Fruit fly (Drosophila melanogaster) whole organism, prepupa: ENCODE data around the gene Mgat4a.

Experiments
- Blimp-1 ChIP-seq: fragments of 200-800 bp; sonication (Bioruptor generic); optimal IDR thresholded peaks from 3 replicates; lab custom pipeline; 2017; ENCODE audit warnings: missing biosample characterization, missing genetic modification characterization, mild to moderate bottlenecking, moderate library complexity, missing genetic modification reagents
- CG10631 ChIP-seq: fragments of 200-800 bp; sonication (Bioruptor generic); optimal IDR thresholded peaks from 2 replicates; lab custom pipeline; 2016; ENCODE audit warnings: missing biosample characterization, missing genetic modification characterization
- CG10669 ChIP-seq: fragments of 200-800 bp; sonication (Bioruptor generic); optimal IDR thresholded peaks from 3 replicates; lab custom pipeline; 2018; ENCODE audit warnings: missing biosample characterization, mild to moderate bottlenecking, missing genetic modification characterization, moderate library complexity
- CG11294 ChIP-seq: fragments of 200-800 bp; sonication (Bioruptor generic); IDR thresholded peaks from 2 replicates; pipeline ENCODE4 v1.3.6; 2022; ENCODE audit warnings: missing biosample characterization, missing genetic modification characterization
- CG1621 ChIP-seq: fragments of 200-800 bp; sonication (Bioruptor generic); optimal IDR thresholded peaks from 3 replicates; lab custom pipeline; 2018; ENCODE audit warnings: missing biosample characterization, mild to moderate bottlenecking, missing genetic modification characterization
- CG16779 ChIP-seq: fragments of 200-800 bp; sonication (Bioruptor generic); optimal IDR thresholded peaks from 3 replicates; lab custom pipeline; 2017; ENCODE audit warnings: missing biosample characterization, mild to moderate bottlenecking, missing genetic modification characterization
- CG3032 ChIP-seq: fragments of 200-800 bp; optimal IDR thresholded peaks from 2 replicates; lab custom pipeline; 2019; ENCODE audit warnings: missing biosample characterization, mild to moderate bottlenecking, missing genetic modification characterization, moderate library complexity
- CG32006 ChIP-seq: fragments of 200-800 bp; sonication (Bioruptor generic); optimal IDR thresholded peaks from 3 replicates; lab custom pipeline; 2017; ENCODE audit warnings: missing biosample characterization, mild to moderate bottlenecking, missing genetic modification characterization
- CG34406 ChIP-seq: fragments of 200-800 bp; sonication (Bioruptor generic); optimal IDR thresholded peaks from 3 replicates; lab custom pipeline; 2016; ENCODE audit warnings: missing biosample characterization, missing genetic modification characterization
- CG3919 ChIP-seq: fragments of 200-800 bp; sonication (Bioruptor generic); optimal IDR thresholded peaks from 3 replicates; lab custom pipeline; 2016; ENCODE audit warnings: missing biosample characterization, missing genetic modification characterization
- CG4318 ChIP-seq: fragments of 200-800 bp; sonication (Bioruptor generic); optimal IDR thresholded peaks from 3 replicates; lab custom pipeline; 2017; ENCODE audit warnings: missing biosample characterization, mild to moderate bottlenecking, missing genetic modification characterization
- CG6163 ChIP-seq: fragments of 200-800 bp; sonication (Bioruptor generic); IDR thresholded peaks from 3 replicates; pipeline ENCODE4 v1.3.6; 2022; ENCODE audit warnings: missing biosample characterization, missing genetic modification characterization
- CG6276 ChIP-seq: fragments of 200-800 bp; sonication (Bioruptor generic); optimal IDR thresholded peaks from 2 replicates; lab custom pipeline; 2017; ENCODE audit warnings: missing biosample characterization, mild to moderate bottlenecking, missing genetic modification characterization
- CG6792 ChIP-seq: fragments of 200-800 bp; sonication (Bioruptor generic); optimal IDR thresholded peaks from 3 replicates; lab custom pipeline; 2016; ENCODE audit warnings: missing biosample characterization, missing genetic modification characterization
- CG6854 ChIP-seq: fragments of 200-800 bp; sonication (Bioruptor generic); optimal IDR thresholded peaks from 2 replicates; lab custom pipeline; 2017; ENCODE audit warnings: missing biosample characterization, mild to moderate bottlenecking, missing genetic modification characterization
- CG8119 ChIP-seq: fragments of 200-800 bp; sonication (Bioruptor generic); IDR thresholded peaks from 3 replicates; pipeline ENCODE4 v1.3.6; 2022; ENCODE audit warnings: missing biosample characterization, missing genetic modification characterization
- CG8632 ChIP-seq: fragments of 200-800 bp; sonication (Bioruptor generic); optimal IDR thresholded peaks from 3 replicates; lab custom pipeline; 2016; ENCODE audit warnings: missing biosample characterization, missing genetic modification characterization
- CG9139 ChIP-seq: fragments of 200-800 bp; sonication (Bioruptor generic); optimal IDR thresholded peaks from 3 replicates; lab custom pipeline; 2017; ENCODE audit warnings: missing biosample characterization, mild to moderate bottlenecking, missing genetic modification characterization
- Eip75B ChIP-seq: fragments of 200-800 bp; sonication (Bioruptor generic); optimal IDR thresholded peaks from 3 replicates; lab custom pipeline; 2016; ENCODE audit warnings: missing biosample characterization, missing genetic modification characterization
- Eip93F ChIP-seq: fragments of 200-800 bp; sonication (Bioruptor generic); optimal IDR thresholded peaks from 2 replicates; lab custom pipeline; 2016; ENCODE audit warnings: missing biosample characterization, mild to moderate bottlenecking, missing genetic modification characterization
- Ets21C ChIP-seq: fragments of 200-800 bp; sonication (Bioruptor generic); optimal IDR thresholded peaks from 3 replicates; lab custom pipeline; 2016; ENCODE audit warnings: missing biosample characterization, missing genetic modification characterization
- Ets96B ChIP-seq: fragments of 200-800 bp; optimal IDR thresholded peaks from 2 replicates; lab custom pipeline; 2019; ENCODE audit warnings: missing biosample characterization, mild to moderate bottlenecking, missing genetic modification characterization, moderate library complexity
- Hr38 ChIP-seq: sonication (Bioruptor generic); optimal IDR thresholded peaks from 2 replicates; lab custom pipeline; 2016; ENCODE audit warnings: missing biosample characterization, missing genetic modification characterization
- Hr39 ChIP-seq: fragments of 200-800 bp; sonication (Bioruptor generic); optimal IDR thresholded peaks from 2 replicates; lab custom pipeline; 2016; ENCODE audit warnings: missing biosample characterization, missing genetic modification characterization
- Hr4 ChIP-seq: fragments of 200-800 bp; sonication (Bioruptor generic); optimal IDR thresholded peaks from 3 replicates; lab custom pipeline; 2016; ENCODE audit warnings: missing biosample characterization, missing genetic modification characterization
- Lpt ChIP-seq: fragments of 200-800 bp; sonication (Bioruptor generic); optimal IDR thresholded peaks from 3 replicates; lab custom pipeline; 2016; ENCODE audit warnings: missing biosample characterization, missing genetic modification characterization
- Smox ChIP-seq: fragments of 200-800 bp; sonication (Bioruptor generic); optimal IDR thresholded peaks from 3 replicates; lab custom pipeline; 2016; ENCODE audit warnings: missing biosample characterization, missing genetic modification characterization
- Sox102F ChIP-seq: fragments of 200-800 bp; sonication (Bioruptor generic); optimal IDR thresholded peaks from 2 replicates; lab custom pipeline; 2016; ENCODE audit warnings: missing biosample characterization, mild to moderate bottlenecking, missing genetic modification characterization
- Sox15 ChIP-seq: fragments of 200-800 bp; sonication (Bioruptor generic); optimal IDR thresholded peaks from 3 replicates; lab custom pipeline; 2016; ENCODE audit warnings: missing biosample characterization, missing genetic modification characterization
- achi ChIP-seq: fragments of 200-800 bp; sonication (Bioruptor generic); optimal IDR thresholded peaks from 3 replicates; lab custom pipeline; 2016; ENCODE audit warnings: missing biosample characterization, missing genetic modification characterization
- acj6 ChIP-seq: fragments of 200-800 bp; sonication (Bioruptor generic); optimal IDR thresholded peaks from 3 replicates; lab custom pipeline; 2016; ENCODE audit warnings: missing biosample characterization, missing genetic modification characterization
- dac ChIP-seq: fragments of 200-800 bp; sonication (Bioruptor generic); optimal IDR thresholded peaks from 2 replicates; lab custom pipeline; 2017; ENCODE audit warnings: missing biosample characterization, mild to moderate bottlenecking, missing genetic modification characterization
- dsx ChIP-seq: fragments of 200-800 bp; optimal IDR thresholded peaks from 3 replicates; lab custom pipeline; 2019; ENCODE audit warnings: missing biosample characterization, mild to moderate bottlenecking, missing genetic modification characterization, moderate library complexity; ENCODE audit not compliant: poor library complexity, severe bottlenecking
- eg ChIP-seq: fragments of 200-800 bp; sonication (Bioruptor generic); IDR thresholded peaks from 3 replicates; pipeline ENCODE4 v1.3.6; 2022; ENCODE audit warnings: missing biosample characterization, missing genetic modification characterization
- esn ChIP-seq: fragments of 200-800 bp; sonication (Bioruptor generic); optimal IDR thresholded peaks from 2 replicates; lab custom pipeline; 2016; ENCODE audit warnings: missing biosample characterization, mild to moderate bottlenecking, missing genetic modification characterization, moderate library complexity
- fd85E ChIP-seq: fragments of 200-800 bp; sonication (Bioruptor generic); optimal IDR thresholded peaks from 3 replicates; lab custom pipeline; 2016; ENCODE audit warnings: missing biosample characterization, missing genetic modification characterization
- fkh ChIP-seq: fragments of 200-800 bp; sonication (Bioruptor generic); optimal IDR thresholded peaks from 3 replicates; lab custom pipeline; 2017; ENCODE audit warnings: missing biosample characterization, mild to moderate bottlenecking, missing genetic modification characterization, moderate library complexity
- lz ChIP-seq: fragments of 200-800 bp; sonication (Bioruptor generic); optimal IDR thresholded peaks from 3 replicates; lab custom pipeline; 2016; ENCODE audit warnings: missing biosample characterization, missing genetic modification characterization
- net ChIP-seq: fragments of 200-800 bp; sonication (Bioruptor generic); optimal IDR thresholded peaks from 3 replicates; lab custom pipeline; 2016; ENCODE audit warnings: missing biosample characterization, missing genetic modification characterization
- salr ChIP-seq, 2 experiments: fragments of 200-800 bp; sonication (Bioruptor generic); optimal IDR thresholded peaks; 3 replicates each; lab custom pipeline; 2016 to 2018; ENCODE audit warnings: missing biosample characterization in 2 of 2, missing genetic modification characterization in 2 of 2, mild to moderate bottlenecking in 1 of 2
- spab ChIP-seq: fragments of 200-800 bp; sonication (Bioruptor generic); optimal IDR thresholded peaks from 2 replicates; lab custom pipeline; 2017; ENCODE audit warnings: missing biosample characterization, mild to moderate bottlenecking, missing genetic modification characterization, missing genetic modification reagents
- ss ChIP-seq, 2 experiments: fragments of 200-800 bp; sonication (Bioruptor generic); optimal IDR thresholded peaks; 2 replicates in 1 of 2; 3 replicates in 1 of 2; lab custom pipeline; 2017 to 2018; ENCODE audit warnings: mild to moderate bottlenecking in 2 of 2, missing biosample characterization in 2 of 2, missing genetic modification characterization in 2 of 2, moderate library complexity in 1 of 2
- svp ChIP-seq: fragments of 200-800 bp; sonication (Bioruptor generic); peaks from one replicate; lab custom pipeline; 2016; ENCODE audit warnings: missing biosample characterization, missing genetic modification characterization
- vri ChIP-seq: fragments of 200-800 bp; sonication (Bioruptor generic); optimal IDR thresholded peaks from 3 replicates; lab custom pipeline; 2016; ENCODE audit warnings: missing biosample characterization, mild to moderate bottlenecking, missing genetic modification characterization

Gene Mgat4a

DNA sequence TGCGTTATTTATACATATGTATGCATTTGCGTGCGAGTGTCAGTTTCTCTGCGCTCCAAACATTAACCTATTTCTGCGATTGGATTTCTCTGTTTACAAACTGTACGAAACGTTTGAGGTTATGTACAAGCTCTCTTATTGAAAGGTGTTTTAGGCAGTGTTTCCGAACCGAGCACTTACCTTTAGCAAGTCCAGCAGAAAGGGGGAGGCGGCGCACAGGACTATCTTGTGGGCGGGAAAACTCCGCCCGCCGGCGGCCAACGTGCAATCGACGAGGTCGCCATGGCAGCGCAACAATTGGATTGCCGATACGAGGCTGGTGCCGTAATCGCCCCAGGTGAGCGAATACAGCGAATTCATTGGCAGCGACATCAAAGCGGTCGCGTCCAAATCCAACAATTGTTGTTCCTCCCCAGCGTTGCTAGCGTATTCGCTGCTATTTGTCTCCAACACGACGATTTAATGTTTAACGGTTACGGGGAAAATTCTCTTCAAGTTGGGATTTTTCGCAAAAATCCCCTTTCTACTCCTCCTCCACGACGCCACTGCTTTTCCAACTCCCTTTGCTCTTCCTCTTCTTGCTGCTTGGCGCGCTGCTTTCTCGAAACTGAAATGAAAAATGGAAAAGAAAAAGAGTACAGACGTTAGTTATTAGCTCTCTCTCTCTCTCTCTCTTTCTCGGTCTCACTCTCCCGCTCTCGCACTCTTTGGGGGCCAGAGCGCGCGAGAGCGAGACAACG, 4.9 kb upstream of the Mgat4a start (continued):
- TF ChIP-seq spab (GFP tag; lab: Kevin White, UChicago), result peak; percentile 68
- TF ChIP-seq dac (GFP tag; lab: Kevin White, UChicago), result peak; percentile 93
- peak; percentile 96 for TF ChIP-seq eg
- TF ChIP-seq Eip75B (GFP tag; lab: Kevin White, UChicago), result peak; percentile 91
- peak; percentile 95 for TF ChIP-seq CG8119 (GFP tag; lab: Robert Waterston, UW)
- peak; percentile 94 for TF ChIP-seq CG3919
- TF ChIP-seq CG11294, result peak; percentile 95
- TF ChIP-seq Lpt, result peak; percentile 91
- TF ChIP-seq ss (GFP tag; optimal IDR thresholded peaks at IDR 0.05; lab: Kevin White, UChicago), result peak; percentile 33 to 74
- TF ChIP-seq Ets96B (tag; lab: Kevin White, UChicago), result peak; percentile 78
- peak; percentile 89 for TF ChIP-seq acj6 (GFP tag; lab: Kevin White, UChicago)
- peak; percentile 86 for TF ChIP-seq vri (GFP tag; lab: Kevin White, UChicago)
- TF ChIP-seq Smox (GFP tag; lab: Kevin White, UChicago), result peak; percentile 90
- TF ChIP-seq lz (GFP tag; lab: Kevin White, UChicago), result peak; percentile 92
- peak; percentile 75 for TF ChIP-seq fd85E (GFP tag; lab: Kevin White, UChicago)
- peak; percentile 83 for TF ChIP-seq CG10669 (GFP tag; lab: Kevin White, UChicago)
- peak; percentile 95 for TF ChIP-seq svp (GFP tag; lab: Kevin White, UChicago)

DNA sequence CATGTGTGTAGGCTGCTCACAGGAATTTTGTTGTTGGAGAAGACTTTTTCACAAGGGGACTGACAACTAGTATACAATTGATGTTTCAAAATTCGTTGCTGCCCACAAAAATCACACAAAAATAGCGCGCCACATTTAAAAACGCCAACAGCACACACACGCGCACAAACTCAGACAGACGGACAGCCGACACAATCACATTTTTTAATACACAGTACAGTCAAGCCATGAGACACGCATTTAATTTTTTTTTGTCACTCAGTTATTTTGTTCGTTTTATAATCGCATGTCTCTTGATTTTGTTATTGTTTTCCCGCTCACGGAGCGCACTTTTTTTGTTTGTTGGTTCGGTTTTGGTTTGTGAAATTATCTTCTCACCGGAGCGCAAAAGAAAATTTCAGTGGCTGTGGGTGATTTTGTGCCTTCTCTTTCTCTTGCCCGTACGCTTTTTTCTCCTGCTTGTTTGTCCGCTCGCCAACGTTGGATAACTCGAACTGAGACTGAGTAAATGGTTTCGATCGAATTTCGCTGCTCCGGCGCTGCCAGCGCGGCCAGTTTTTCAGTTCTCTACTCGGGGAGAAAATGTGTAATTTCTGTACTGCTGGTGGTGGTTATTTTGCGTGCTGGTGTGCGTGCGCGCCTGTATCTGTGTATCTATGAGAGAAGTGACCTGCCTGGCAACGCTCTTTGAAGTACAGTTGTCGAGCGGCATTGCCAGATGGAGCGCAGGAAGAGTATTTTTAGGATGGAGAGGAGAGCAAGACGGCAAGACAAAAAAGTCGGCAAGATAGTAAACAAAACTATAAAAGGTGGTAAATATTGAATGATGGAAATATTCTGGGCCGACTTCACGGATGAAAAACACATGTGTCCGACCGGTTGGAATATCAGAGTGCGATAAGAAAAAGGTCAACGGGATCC, 4.1 kb upstream of the Mgat4a start, which contains the start of gene CG42507:
TSS of gene CG42507 (minus strand) at position 499 of the 921 bp plus-strand sequence.
- TF ChIP-seq achi (GFP tag; lab: Kevin White, UChicago) (no peak), Eip93F (GFP tag; lab: Kevin White, UChicago) (no peak), CG3032 (tag; lab: Kevin White, UChicago) (no peak), dsx (peak; percentile 66), Hr4 (no peak), Ets96B (tag; lab: Kevin White, UChicago) (no peak), Blimp-1 (GFP tag; lab: Kevin White, UChicago) (no peak), salr (GFP tag; optimal IDR thresholded peaks at IDR 0.05; lab: Kevin White, UChicago) (peak in 1 of 2 experiments; percentile 5), net (GFP tag; lab: Kevin White, UChicago) (peak; percentile 46), CG10669 (GFP tag; lab: Kevin White, UChicago) (no peak), Ets21C (no peak), Hr38 (no peak), Sox102F (GFP tag; lab: Kevin White, UChicago) (peak; percentile 16), CG8119 (GFP tag; lab: Robert Waterston, UW) (peak; percentile 38; the same call in 2 of the 3 replicates), CG3919 (no peak), CG1621 (peak; percentile 39), CG6276 (GFP tag; lab: Kevin White, UChicago) (peak; percentile 31), svp (GFP tag; lab: Kevin White, UChicago) (peak; percentile 55), CG34406 (GFP tag; lab: Kevin White, UChicago) (no peak), CG11294 (no peak), CG6163 (GFP tag; lab: Robert Waterston, UW) (peak; percentile 60; the same call in 2 of the 3 replicates), CG10631 (GFP tag; lab: Kevin White, UChicago) (peak; percentile 17), Smox (GFP tag; lab: Kevin White, UChicago) (no peak), vri (GFP tag; lab: Kevin White, UChicago) (peak; percentile 70), CG32006 (peak; percentile 17), CG6854 (GFP tag; lab: Kevin White, UChicago) (peak; percentile 71), CG9139 (peak; percentile 61), CG8632 (peak; percentile 5), ss (GFP tag; optimal IDR thresholded peaks at IDR 0.05; lab: Kevin White, UChicago) (peak; percentile 23 to 50), dac (GFP tag; lab: Kevin White, UChicago) (no peak), Sox15 (GFP tag; lab: Kevin White, UChicago) (no peak), esn (no peak), Eip75B (GFP tag; lab: Kevin White, UChicago) (no peak), fkh (GFP tag; lab: Kevin White, UChicago) (peak; percentile 98), Hr39 (no peak), CG6792 (GFP tag; lab: Kevin White, UChicago) (no peak), CG16779 (peak; percentile 30), CG4318 (no peak)
